Worm (Caenorhabditis elegans) whole organism, L4/young adult: Measurements from ENCODE around the gene gpd-1.

Experiments used
- W03F9.2 ChIP-seq: fragments of 150-350 bp; optimal IDR thresholded peaks from 2 replicates; lab custom pipeline; 2014; ENCODE audit warnings: missing biosample characterization, missing genetic modification characterization
- him-1 ChIP-seq: sonication (generic microtip); optimal IDR thresholded peaks from 2 replicates; lab custom pipeline; 2016; ENCODE audit warnings: missing genotype, missing genetic modification reagents, missing genetic modification characterization, missing compliant biosample characterization

- TF ChIP-seq him-1 (tag; lab: Kevin White, UChicago) (no peak), W03F9.2 (tag; lab: Kevin White, UChicago) (no peak)
Observed at ce11 chrII:10350487-10350886, 43.4 kb upstream of the gpd-1 start, which contains the start of gene C07E3.9.
